Fruit fly (Drosophila melanogaster): ENCODE data around the gene CG31636.

- TF ChIP-seq Hnf4 (GFP tag; optimal IDR thresholded peaks at IDR 0.05), result no peak
- no peak for TF ChIP-seq Hr78 (GFP tag; optimal IDR thresholded peaks at IDR 0.05)
- no peak for TF ChIP-seq Abd-B (GFP tag; optimal IDR thresholded peaks at IDR 0.05)
- TF ChIP-seq Sp1 (GFP tag; optimal IDR thresholded peaks at IDR 0.05), result peak; percentile 27
- peak; percentile 18 for TF ChIP-seq br (GFP tag; optimal IDR thresholded peaks at IDR 0.05)
- TF ChIP-seq jim (GFP tag; optimal IDR thresholded peaks at IDR 0.05), result no peak
- TF ChIP-seq psq (GFP tag; optimal IDR thresholded peaks at IDR 0.05), result peak; percentile 36
- no peak for TF ChIP-seq dsf (GFP tag; optimal IDR thresholded peaks at IDR 0.05; ENCODE audit: borderline replicate concordance)
- TF ChIP-seq pan (optimal IDR thresholded peaks at IDR 0.05), result no peak
- no peak for TF ChIP-seq Mio (GFP tag; optimal IDR thresholded peaks at IDR 0.05)
- TF ChIP-seq CG9705 (GFP tag; optimal IDR thresholded peaks at IDR 0.05), result peak; percentile 4
- no peak for TF ChIP-seq dl (GFP tag; optimal IDR thresholded peaks at IDR 0.05; ENCODE audit: insufficient read depth in 1 of 2, partially characterized antibody in 2 of 2)
Observed at dm6 chr2L:6667719-6668325, 9.9 kb upstream of the CG31636 start, which contains the start of gene Galt.
